Worm (Caenorhabditis elegans) whole organism, late embryonic: ENCODE measurements around the gene cdh-8.

ENCODE experiments used
- dve-1 ChIP-seq: sonication (generic microtip); optimal IDR thresholded peaks from 2 replicates; lab custom pipeline; 2017; ENCODE audit warnings: antibody characterized with exemption, mild to moderate bottlenecking, missing genetic modification characterization, missing compliant biosample characterization
- hlh-30 ChIP-seq: sonication (generic microtip); optimal IDR thresholded peaks from 2 replicates; lab custom pipeline; 2017; ENCODE audit warnings: antibody characterized with exemption, missing genetic modification characterization, missing compliant biosample characterization; ENCODE audit not compliant: insufficient read depth
- pha-4 ChIP-seq: fragments of 150-350 bp; optimal IDR thresholded peaks from 2 replicates; lab custom pipeline; 2018; ENCODE audit warnings: missing biosample characterization, missing genetic modification reagents, missing genetic modification characterization
- sdc-2 ChIP-seq: sonication (generic microtip); optimal IDR thresholded peaks from 2 replicates; lab custom pipeline; 2016; ENCODE audit warnings: missing genotype, missing genetic modification characterization, missing compliant biosample characterization
- tbx-7 ChIP-seq: sonication (generic microtip); optimal IDR thresholded peaks from 2 replicates; lab custom pipeline; 2016; ENCODE audit warnings: missing genotype, missing genetic modification characterization, missing compliant biosample characterization
- unc-86 ChIP-seq: sonication (generic microtip); optimal IDR thresholded peaks from 2 replicates; lab custom pipeline; 2016; ENCODE audit warnings: missing genetic modification characterization, missing compliant biosample characterization

DNA sequence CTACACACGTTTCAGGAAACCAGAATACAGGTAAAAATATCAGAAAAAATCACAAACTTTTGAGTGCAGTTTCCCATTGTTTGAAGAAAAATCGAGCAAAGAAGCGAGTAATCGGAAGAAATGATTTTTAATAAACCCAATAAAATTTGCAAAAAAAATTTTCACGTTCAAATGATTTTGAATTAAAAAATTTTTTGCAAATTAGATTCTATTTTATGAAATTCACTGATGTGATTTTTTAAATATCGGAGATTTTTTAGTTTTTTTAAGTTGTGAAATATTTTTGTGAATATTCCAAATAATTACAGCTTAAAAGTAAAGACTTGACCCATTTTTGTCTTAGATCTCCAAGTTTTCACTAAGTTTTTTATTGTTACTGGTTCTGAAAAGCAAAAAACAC, 41.4 kb upstream of the cdh-8 start, which contains the start of gene pnp-1:
- no peak for TF ChIP-seq hlh-30
- TF ChIP-seq tbx-7 (tag; lab: Kevin White, UChicago), result no peak
- no peak for TF ChIP-seq sdc-2 (tag; lab: Kevin White, UChicago)
- TF ChIP-seq dve-1 (tag; lab: Kevin White, UChicago), result no peak
- TF ChIP-seq unc-86 (tag; lab: Kevin White, UChicago), result no peak
- no peak for TF ChIP-seq pha-4
